Worm (Caenorhabditis elegans) whole organism, late embryonic: ENCODE results near the gene tbb-2.

Experiments used
- F13H6.1 ChIP-seq: sonication (generic microtip); optimal IDR thresholded peaks from 2 replicates; lab custom pipeline; 2016; ENCODE audit warnings: missing genetic modification characterization, missing compliant biosample characterization
- ama-1 ChIP-seq: fragments of 150-350 bp; optimal IDR thresholded peaks from 2 replicates; lab custom pipeline; 2014
- ceh-22 ChIP-seq: sonication (generic microtip); optimal IDR thresholded peaks from 2 replicates; lab custom pipeline; 2017; ENCODE audit warnings: missing biosample characterization, missing genetic modification characterization
- dmd-4 ChIP-seq: sonication (generic microtip); optimal IDR thresholded peaks from 2 replicates; lab custom pipeline; 2016; ENCODE audit warnings: borderline replicate concordance, missing genetic modification characterization, missing compliant biosample characterization
- lin-11 ChIP-seq: fragments of 200-800 bp; sonication (Bioruptor generic); optimal IDR thresholded peaks from 2 replicates; lab custom pipeline; 2018; ENCODE audit warnings: mild to moderate bottlenecking, missing genetic modification characterization, missing compliant biosample characterization
- nhr-11 ChIP-seq: fragments of 150-350 bp; optimal IDR thresholded peaks from 2 replicates; lab custom pipeline; 2014; ENCODE audit warnings: missing biosample characterization, missing genetic modification characterization
- pros-1 ChIP-seq: fragments of 150-350 bp; optimal IDR thresholded peaks from 2 replicates; lab custom pipeline; 2014; ENCODE audit warnings: missing biosample characterization, missing genetic modification reagents, missing genetic modification characterization
- tbx-2 ChIP-seq: sonication (generic microtip); optimal IDR thresholded peaks from 2 replicates; lab custom pipeline; 2016; ENCODE audit warnings: missing genetic modification characterization, missing compliant biosample characterization
- ttx-3 ChIP-seq: sonication (generic microtip); optimal IDR thresholded peaks from 2 replicates; lab custom pipeline; 2016; ENCODE audit warnings: missing genetic modification reagents, missing genetic modification characterization, missing compliant biosample characterization

- TF ChIP-seq dmd-4 (tag; lab: Kevin White, UChicago), result no peak
- TF ChIP-seq lin-11 (tag; lab: Kevin White, UChicago), result no peak
- no peak for TF ChIP-seq pros-1
- no peak for TF ChIP-seq ttx-3 (tag; lab: Kevin White, UChicago)
- TF ChIP-seq ceh-22 (tag; lab: Kevin White, UChicago), result no peak
- no peak for TF ChIP-seq ama-1 (lab: Kevin White, UChicago)
- TF ChIP-seq F13H6.1 (tag; lab: Kevin White, UChicago), result no peak
- no peak for TF ChIP-seq nhr-11 (tag; lab: Kevin White, UChicago)
- no peak for TF ChIP-seq tbx-2 (tag; lab: Kevin White, UChicago)
These were observed 51.3 kb downstream of the tbb-2 start for ce11 chrIII:3966143-3966542.
